Worm (Caenorhabditis elegans): ENCODE results near the gene nhr-177.

- TF ChIP-seq unc-39 (tag; optimal IDR thresholded peaks at IDR 0.05) (no peak), ceh-20 (GFP tag; IDR thresholded peaks at IDR 0.05) (no peak), daf-19 (GFP tag; conservative IDR thresholded peaks at IDR 0.05) (no peak), zag-1 (tag; optimal IDR thresholded peaks at IDR 0.05) (no peak), unc-130 (GFP tag; optimal IDR thresholded peaks at IDR 0.05) (no peak), nhr-11 (tag; optimal IDR thresholded peaks at IDR 0.05) (no peak), ztf-11 (tag; optimal IDR thresholded peaks at IDR 0.05) (no peak), ces-1 (GFP tag; optimal IDR thresholded peaks at IDR 0.05) (no peak), ZK337.2 (GFP tag; IDR thresholded peaks at IDR 0.05) (no peak), lin-13 (GFP tag; optimal IDR thresholded peaks at IDR 0.05) (no peak), tag-97 (GFP tag; IDR thresholded peaks at IDR 0.05) (no peak), nhr-76 (tag; optimal IDR thresholded peaks at IDR 0.05) (no peak), mep-1 (tag; optimal IDR thresholded peaks at IDR 0.05) (no peak)
Observed at ce11 chrV:1572585-1572984, 37.5 kb upstream of the nhr-177 start.

Data from whole organism, L4 larva.